Worm (Caenorhabditis elegans) whole organism, L1 larva: Measurements from ENCODE around the gene lelo-2.
"Not testable (repeated sequence)": the region's sequence is repeated elsewhere in the genome, so short reads cannot be mapped to it uniquely, and the experiment has no call there.

ENCODE experiments used
- C04F5.9 ChIP-seq: sonication (generic microtip); optimal IDR thresholded peaks from 2 replicates; lab custom pipeline; 2016; ENCODE audit warnings: missing genetic modification characterization, missing compliant biosample characterization
- efl-1 ChIP-seq, 4 experiments: fragments of 150-350 bp; optimal IDR thresholded peaks in 3 of 4; peaks in 1 of 4; 1 replicate in 1 of 4; 2 replicates in 3 of 4; lab custom pipeline; 2014; ENCODE audit warnings: missing biosample characterization in 2 of 4, missing genetic modification characterization in 2 of 4, missing genetic modification reagents in 2 of 4
- egl-13 ChIP-seq: sonication (generic microtip); optimal IDR thresholded peaks from 2 replicates; lab custom pipeline; 2016; ENCODE audit warnings: missing genotype, missing genetic modification reagents, missing genetic modification characterization, missing compliant biosample characterization
- elt-3 ChIP-seq, 6 experiments: fragments of 150-350 bp in 1 of 6; sonication (generic microtip); optimal IDR thresholded peaks; 2 replicates each; lab custom pipeline; 2017 to 2018; ENCODE audit warnings: missing biosample characterization in 6 of 6, missing genetic modification characterization in 6 of 6, inconsistent platforms in 1 of 6
- fkh-10 ChIP-seq: sonication (generic microtip); optimal IDR thresholded peaks from 2 replicates; lab custom pipeline; 2017; ENCODE audit warnings: missing biosample characterization, missing genetic modification reagents, missing genetic modification characterization
- jun-1 ChIP-seq: fragments of 150-350 bp; optimal IDR thresholded peaks from 2 replicates; lab custom pipeline; 2014; ENCODE audit warnings: missing biosample characterization, missing genetic modification reagents, missing genetic modification characterization
- lin-14 ChIP-seq: fragments of 200-800 bp; sonication (Bioruptor generic); optimal IDR thresholded peaks from 2 replicates; lab custom pipeline; 2018; ENCODE audit warnings: mild to moderate bottlenecking, missing genetic modification characterization, moderate library complexity, missing compliant biosample characterization
- lin-15B ChIP-seq: fragments of 150-350 bp; sonication (generic microtip); optimal IDR thresholded peaks from 3 replicates; lab custom pipeline; 2014; ENCODE audit warnings: missing biosample characterization, missing genetic modification characterization
- lir-3 ChIP-seq: sonication (generic microtip); optimal IDR thresholded peaks from 2 replicates; lab custom pipeline; 2016; ENCODE audit warnings: mild to moderate bottlenecking, missing genetic modification characterization, moderate library complexity, missing compliant biosample characterization; ENCODE audit not compliant: poor library complexity
- mab-9 ChIP-seq: fragments of 200-800 bp; sonication (Bioruptor generic); IDR thresholded peaks from 2 replicates; pipeline ENCODE4 v1.3.6; 2022; ENCODE audit warnings: missing genetic modification reagents, missing genetic modification characterization, missing compliant biosample characterization
- mdl-1 ChIP-seq, 2 experiments: fragments of 150-350 bp; optimal IDR thresholded peaks; 2 replicates each; lab custom pipeline; 2014 to 2017; ENCODE audit warnings: missing biosample characterization in 2 of 2, missing genetic modification characterization in 2 of 2, inconsistent platforms in 1 of 2
- nhr-19 ChIP-seq: fragments of 200-800 bp; sonication (Bioruptor generic); conservative IDR thresholded peaks from 2 replicates; pipeline ENCODE4 v1.3.6; 2022; ENCODE audit warnings: missing genetic modification characterization, missing compliant biosample characterization
- nhr-237 ChIP-seq: fragments of 150-350 bp; optimal IDR thresholded peaks from 2 replicates; lab custom pipeline; 2014; ENCODE audit warnings: missing biosample characterization, missing genetic modification characterization
- nhr-47 ChIP-seq: sonication (generic microtip); optimal IDR thresholded peaks from 2 replicates; lab custom pipeline; 2016; ENCODE audit warnings: mild to moderate bottlenecking, missing genetic modification characterization, moderate library complexity, missing compliant biosample characterization
- nhr-90 ChIP-seq: sonication (generic microtip); optimal IDR thresholded peaks from 2 replicates; lab custom pipeline; 2016; ENCODE audit warnings: mild to moderate bottlenecking, missing genetic modification characterization, missing compliant biosample characterization; ENCODE audit not compliant: poor library complexity
- snpc-4 ChIP-seq: fragments of 150-350 bp; optimal IDR thresholded peaks from 2 replicates; lab custom pipeline; 2014; ENCODE audit warnings: missing biosample characterization, missing genetic modification characterization
- sptf-1 ChIP-seq: fragments of 150-350 bp; optimal IDR thresholded peaks from 2 replicates; lab custom pipeline; 2014; ENCODE audit warnings: missing biosample characterization, missing genetic modification characterization
- tbx-2 ChIP-seq: sonication (generic microtip); optimal IDR thresholded peaks from 2 replicates; lab custom pipeline; 2016; ENCODE audit warnings: missing genetic modification characterization, missing compliant biosample characterization
- vab-15 ChIP-seq: sonication (generic microtip); optimal IDR thresholded peaks from 2 replicates; lab custom pipeline; 2017; ENCODE audit warnings: missing genotype, mild to moderate bottlenecking, missing genetic modification characterization, missing compliant biosample characterization
- zag-1 ChIP-seq: fragments of 150-350 bp; optimal IDR thresholded peaks from 2 replicates; lab custom pipeline; 2014; ENCODE audit warnings: missing biosample characterization, missing genetic modification characterization
- zip-4 ChIP-seq: fragments of 200-800 bp; sonication (Bioruptor generic); optimal IDR thresholded peaks from 2 replicates; lab custom pipeline; 2018; ENCODE audit warnings: mild to moderate bottlenecking, missing genetic modification characterization, moderate library complexity, missing compliant biosample characterization
- ztf-11 ChIP-seq, 2 experiments: sonication (generic microtip); optimal IDR thresholded peaks; 2 replicates each; lab custom pipeline; 2016 to 2017; ENCODE audit warnings: missing genetic modification characterization in 2 of 2, missing biosample characterization in 1 of 2, missing compliant biosample characterization in 1 of 2

lelo-2 gene

ce11 chrIII:1377903-1378302 lies 49.1 kb downstream of the lelo-2 start, which contains the start of gene pals-40:
TSS of gene pals-40 (minus strand) at chrIII:1378003.
- TF ChIP-seq mab-9 (GFP tag; lab: Robert Waterston, UW); nhr-90 (tag; lab: Kevin White, UChicago); sptf-1: not testable (repeated sequence)

DNA sequence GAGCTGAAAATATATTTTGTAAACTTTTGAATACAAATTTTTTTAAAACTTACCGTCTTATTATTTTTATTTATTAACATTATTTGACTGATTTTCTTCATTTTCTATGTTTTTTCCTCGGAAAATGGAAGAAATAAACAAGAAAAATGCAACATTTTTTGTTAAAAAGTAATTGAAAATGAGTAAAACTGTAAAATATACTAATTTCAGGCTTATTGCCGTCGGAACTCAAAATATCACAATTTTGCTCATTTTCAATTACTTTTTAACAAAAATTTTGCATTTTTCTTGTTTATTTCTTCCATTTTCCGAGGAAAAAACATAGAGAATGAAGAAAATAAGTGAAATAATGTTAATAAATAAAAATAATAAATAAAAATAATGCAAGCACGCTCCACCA lies 51.5 kb downstream of the lelo-2 start, which contains the start of gene Y82E9BR.10:
Gene Y82E9BR.10, minus strand, starts transcription at position 101 of the 400 bp plus-strand sequence.
- TF ChIP-seq lin-14 (GFP tag; lab: Kevin White, UChicago); zag-1 (tag; lab: Kevin White, UChicago); mdl-1 (tag; optimal IDR thresholded peaks at IDR 0.05; lab: Kevin White, UChicago): not testable (repeated sequence)
- TF ChIP-seq, all 84 proteins: peak for 0; not testable (repeated sequence) for 84

DNA sequence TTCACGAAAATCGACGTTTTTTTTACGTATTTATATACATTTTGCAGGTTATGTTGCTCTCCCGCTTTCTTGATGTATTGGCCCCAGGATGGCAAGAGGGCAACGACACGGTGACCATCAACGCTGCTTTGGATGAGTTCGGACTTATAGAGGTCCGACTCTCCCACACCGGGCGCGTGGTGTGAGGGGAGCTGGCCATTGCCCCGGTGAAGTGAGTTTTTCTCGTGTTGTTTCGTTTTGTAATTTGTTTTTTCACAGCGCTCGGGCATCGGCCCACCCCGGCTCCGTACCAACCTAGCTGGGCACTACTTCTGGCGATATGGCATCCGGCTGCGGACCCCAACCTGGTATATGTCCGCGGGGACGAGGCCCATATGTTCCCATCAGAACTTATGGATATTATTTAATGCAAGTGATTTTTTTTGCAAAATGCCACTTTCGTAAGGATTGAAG lies 52.6 kb downstream of the lelo-2 start, which contains the start of gene Y82E9BR.20:
Gene Y82E9BR.20, plus strand, starts transcription at position 51 of the 453 bp plus-strand sequence.
- TF ChIP-seq efl-1 (optimal IDR thresholded peaks at IDR 0.05; lab: Kevin White, UChicago): no peak
- TF ChIP-seq efl-1 (GFP tag; optimal IDR thresholded peaks at IDR 0.05 in 1 of 2; lab: Kevin White, UChicago): peak in 1 of 2 experiments; percentile 13
- TF ChIP-seq jun-1: no peak

- TF ChIP-seq ztf-11 (tag; optimal IDR thresholded peaks at IDR 0.05; lab: Kevin White, UChicago): no peak
- TF ChIP-seq egl-13: no peak
- no peak for TF ChIP-seq tbx-2 (tag; lab: Kevin White, UChicago)
- TF ChIP-seq elt-3 (tag; optimal IDR thresholded peaks at IDR 0.05; lab: Kevin White, UChicago): no peak
- TF ChIP-seq nhr-47 (tag; lab: Kevin White, UChicago): no peak
- TF ChIP-seq fkh-10 (GFP tag; lab: Kevin White, UChicago): no peak
- TF ChIP-seq lin-15B: no peak
- no peak for TF ChIP-seq nhr-19 (GFP tag; lab: Robert Waterston, UW)
- no peak for TF ChIP-seq zip-4 (GFP tag; lab: Kevin White, UChicago)
- TF ChIP-seq nhr-90 (tag; lab: Kevin White, UChicago): no peak
- TF ChIP-seq nhr-237: no peak
- no peak for TF ChIP-seq lin-14 (GFP tag; lab: Kevin White, UChicago)
- TF ChIP-seq C04F5.9 (tag; lab: Kevin White, UChicago): no peak
- TF ChIP-seq snpc-4: no peak
- no peak for TF ChIP-seq lir-3 (tag; lab: Kevin White, UChicago)
- TF ChIP-seq vab-15 (tag; lab: Kevin White, UChicago): no peak
- TF ChIP-seq jun-1: no peak
These were observed 54.5 kb downstream of the lelo-2 start for ce11 chrIII:1372563-1372962.
